In genomic region chr2L:6649085-6649754, dm6 we compare ENCODE assay signal across 1 fruit fly cellular context.
TF ChIP-seq lines count a peak whose summit lies in the region.

CG31635 (minus strand) TSS chr2L:6649114.
Tango1 (plus strand) TSS chr2L:6649388.

TF ChIP-seq in whole organism, embryonic, 481 proteins besides CTCF, POLR2A, EP300 and RAD21 (continued from another document):
- TF ChIP-seq CG10147 (GFP tag; optimal IDR thresholded peaks at IDR 0.05; lab: Kevin White, UChicago), result no peak
- 0 out of 3 replicates have a peak, but pooled peaks have one; percentile 33 for TF ChIP-seq Opbp (GFP tag; IDR thresholded peaks at IDR 0.05; lab: Robert Waterston, UW; ENCODE audit: partially characterized antibody)
- TF ChIP-seq CG9932 (GFP tag; IDR thresholded peaks at IDR 0.05; lab: Robert Waterston, UW), result 0 out of 2 replicates have a peak, but pooled peaks have one; percentile 40
- peak; percentile 65 for TF ChIP-seq Dp (GFP tag; optimal IDR thresholded peaks at IDR 0.05; lab: Kevin White, UChicago)
- TF ChIP-seq dmrt11E (tag; optimal IDR thresholded peaks at IDR 0.05; lab: Kevin White, UChicago), result peak; percentile 10
- peak; percentile 65 for TF ChIP-seq Elba2 (GFP tag; optimal IDR thresholded peaks at IDR 0.05; lab: Kevin White, UChicago)
- TF ChIP-seq CG10267 (tag; optimal IDR thresholded peaks at IDR 0.05; lab: Kevin White, UChicago), result peak; percentile 66
- TF ChIP-seq Sry-δ (GFP tag; optimal IDR thresholded peaks at IDR 0.05; lab: Kevin White, UChicago), result peak; percentile 48
- no peak for TF ChIP-seq insv (GFP tag; optimal IDR thresholded peaks at IDR 0.05; lab: Kevin White, UChicago)
- peak; percentile 27 for TF ChIP-seq sug (tag; optimal IDR thresholded peaks at IDR 0.05; lab: Kevin White, UChicago)
- TF ChIP-seq eve (GFP tag; optimal IDR thresholded peaks at IDR 0.05; lab: Kevin White, UChicago), result no peak
- no peak for TF ChIP-seq CG4707 (GFP tag; optimal IDR thresholded peaks at IDR 0.05; lab: Kevin White, UChicago)
